Fruit fly (Drosophila melanogaster): ENCODE results near the gene Cdk12.

The Cdk12 gene

dm6 chr3L:21516716-21517266, 685 bp downstream of the Cdk12 start (continued):
- TF ChIP-seq CG1792 (GFP tag; optimal IDR thresholded peaks at IDR 0.05) (no peak), Ssrp (tag; optimal IDR thresholded peaks at IDR 0.05) (no peak), CG12769 (tag; optimal IDR thresholded peaks at IDR 0.05) (no peak), Elba2 (GFP tag; optimal IDR thresholded peaks at IDR 0.05) (peak; percentile 26), cato (GFP tag; optimal IDR thresholded peaks at IDR 0.05; ENCODE audit: borderline replicate concordance) (peak; percentile 0), row (GFP tag; IDR thresholded peaks at IDR 0.05) (peak; percentile 43; the same call in 2 of the 3 replicates), unc-4 (GFP tag; IDR thresholded peaks at IDR 0.05; ENCODE audit: partially characterized antibody) (peak; percentile 14; the same call in 1 of the 2 replicates), wek (GFP tag; optimal IDR thresholded peaks at IDR 0.05) (no peak), CG8290 (GFP tag; optimal IDR thresholded peaks at IDR 0.05) (peak; percentile 13), CG8290 (tag; optimal IDR thresholded peaks at IDR 0.05) (no peak), Sry-δ (GFP tag; optimal IDR thresholded peaks at IDR 0.05) (peak; percentile 39), mam (GFP tag; optimal IDR thresholded peaks at IDR 0.05) (peak; percentile 41), CG7372 (GFP tag; IDR thresholded peaks at IDR 0.05) (no peak), Sin3A (optimal IDR thresholded peaks at IDR 0.05) (peak; percentile 68), CoRest (tag; optimal IDR thresholded peaks at IDR 0.05) (peak; percentile 36), CG7786 (GFP tag; optimal IDR thresholded peaks at IDR 0.05) (peak; percentile 42), CG3838 (GFP tag; optimal IDR thresholded peaks at IDR 0.05) (no peak), D19A (tag; optimal IDR thresholded peaks at IDR 0.05) (peak; percentile 9), CG16863 (GFP tag; optimal IDR thresholded peaks at IDR 0.05) (no peak), gem (tag; optimal IDR thresholded peaks at IDR 0.05) (peak; percentile 31), Abd-B (GFP tag; optimal IDR thresholded peaks at IDR 0.05) (no peak), CG17802 (tag; optimal IDR thresholded peaks at IDR 0.05) (peak; percentile 29), oc (tag; optimal IDR thresholded peaks at IDR 0.05) (no peak), phol (tag; optimal IDR thresholded peaks at IDR 0.05) (peak; percentile 36), MBD-R2 (GFP tag; IDR thresholded peaks at IDR 0.05) (peak; percentile 56; the same call in 1 of the 2 replicates), CG33213 (GFP tag; optimal IDR thresholded peaks at IDR 0.05) (peak; percentile 62), caup (GFP tag; optimal IDR thresholded peaks at IDR 0.05; ENCODE audit: severe bottlenecking) (peak; percentile 5), CG9609 (GFP tag; optimal IDR thresholded peaks at IDR 0.05) (peak; percentile 14), CG2712 (tag; optimal IDR thresholded peaks at IDR 0.05) (peak; percentile 29), CG6689 (GFP tag; IDR thresholded peaks at IDR 0.05) (peak; percentile 17; the same call in 1 of the 2 replicates), dm (GFP tag; optimal IDR thresholded peaks at IDR 0.05) (peak; percentile 43), trem (tag; optimal IDR thresholded peaks at IDR 0.05) (peak; percentile 68), CHES-1-like (GFP tag; optimal IDR thresholded peaks at IDR 0.05) (peak; percentile 38), HmgZ (tag; optimal IDR thresholded peaks at IDR 0.05) (peak; percentile 36), sim (GFP tag; IDR thresholded peaks at IDR 0.05) (no peak), CG2129 (GFP tag; IDR thresholded peaks at IDR 0.05; ENCODE audit: partially characterized antibody) (no peak), tin (GFP tag; optimal IDR thresholded peaks at IDR 0.05) (peak; percentile 18), D (optimal IDR thresholded peaks at IDR 0.05) (no peak), D (GFP tag; optimal IDR thresholded peaks at IDR 0.05) (peak; percentile 19), Hand (GFP tag; optimal IDR thresholded peaks at IDR 0.05) (peak; percentile 18), CG8924 (tag; optimal IDR thresholded peaks at IDR 0.05) (peak; percentile 59), mld (GFP tag; IDR thresholded peaks at IDR 0.05; ENCODE audit: partially characterized antibody) (no peak), CG3995 (GFP tag; optimal IDR thresholded peaks at IDR 0.05) (no peak), CG10462 (GFP tag; optimal IDR thresholded peaks at IDR 0.05) (peak; percentile 11), Ptx1 (GFP tag; IDR thresholded peaks at IDR 0.05) (no peak), CG6683 (GFP tag; optimal IDR thresholded peaks at IDR 0.05) (no peak), CG30403 (GFP tag; optimal IDR thresholded peaks at IDR 0.05) (peak; percentile 38), az2 (GFP tag; optimal IDR thresholded peaks at IDR 0.05) (peak; percentile 27), dmrt11E (tag; optimal IDR thresholded peaks at IDR 0.05) (peak; percentile 1), C15 (GFP tag; IDR thresholded peaks at IDR 0.05) (no peak), CG4617 (GFP tag; optimal IDR thresholded peaks at IDR 0.05; ENCODE audit: borderline replicate concordance) (peak; percentile 95)

All from whole organism, embryonic.